Worm (Caenorhabditis elegans) whole organism, midembryonic: Measurements from ENCODE around the gene C33C12.1.

Source experiments
- T22C8.4 ChIP-seq: fragments of 200-800 bp; sonication (Bioruptor generic); IDR thresholded peaks from 2 replicates; pipeline ENCODE4 v1.3.6; 2022; ENCODE audit warnings: missing genetic modification characterization, missing compliant biosample characterization
- cog-1 ChIP-seq: sonication (generic microtip); optimal IDR thresholded peaks from 2 replicates; lab custom pipeline; 2016; ENCODE audit warnings: missing genetic modification characterization, missing compliant biosample characterization
- flt-1 ChIP-seq: fragments of 200-800 bp; sonication (Bioruptor generic); IDR thresholded peaks from 2 replicates; pipeline ENCODE4 v1.3.6; 2022; ENCODE audit warnings: missing genetic modification characterization, missing compliant biosample characterization
- klf-2 ChIP-seq: fragments of 200-800 bp; sonication (Bioruptor generic); conservative IDR thresholded peaks from 2 replicates; pipeline ENCODE4 v1.3.6; 2022; ENCODE audit warnings: missing genetic modification reagents, missing genetic modification characterization, missing compliant biosample characterization
- med-1 ChIP-seq: sonication (generic microtip); optimal IDR thresholded peaks from 2 replicates; lab custom pipeline; 2017; ENCODE audit warnings: missing genetic modification characterization, mild to moderate bottlenecking, missing compliant biosample characterization, antibody characterized with exemption, missing genetic modification reagents; ENCODE audit not compliant: insufficient read depth
- ref-1 ChIP-seq: fragments of 200-800 bp; sonication (Bioruptor generic); conservative IDR thresholded peaks from 2 replicates; pipeline ENCODE4 v1.3.6; 2022; ENCODE audit warnings: missing genetic modification reagents, missing genetic modification characterization, missing compliant biosample characterization
- tab-1 ChIP-seq: fragments of 200-800 bp; sonication (Bioruptor generic); IDR thresholded peaks from 2 replicates; pipeline ENCODE4 v1.3.6; 2022; ENCODE audit warnings: missing genetic modification characterization, missing compliant biosample characterization
- ztf-23 ChIP-seq: fragments of 200-800 bp; sonication (Bioruptor generic); IDR thresholded peaks from 2 replicates; pipeline ENCODE4 v1.3.6; 2022; ENCODE audit warnings: missing genetic modification reagents, missing genetic modification characterization, missing compliant biosample characterization
- ztf-29 ChIP-seq: fragments of 200-800 bp; sonication (Bioruptor generic); IDR thresholded peaks from 2 replicates; pipeline ENCODE4 v1.3.6; 2022; ENCODE audit warnings: missing genetic modification reagents, missing genetic modification characterization, missing compliant biosample characterization

DNA sequence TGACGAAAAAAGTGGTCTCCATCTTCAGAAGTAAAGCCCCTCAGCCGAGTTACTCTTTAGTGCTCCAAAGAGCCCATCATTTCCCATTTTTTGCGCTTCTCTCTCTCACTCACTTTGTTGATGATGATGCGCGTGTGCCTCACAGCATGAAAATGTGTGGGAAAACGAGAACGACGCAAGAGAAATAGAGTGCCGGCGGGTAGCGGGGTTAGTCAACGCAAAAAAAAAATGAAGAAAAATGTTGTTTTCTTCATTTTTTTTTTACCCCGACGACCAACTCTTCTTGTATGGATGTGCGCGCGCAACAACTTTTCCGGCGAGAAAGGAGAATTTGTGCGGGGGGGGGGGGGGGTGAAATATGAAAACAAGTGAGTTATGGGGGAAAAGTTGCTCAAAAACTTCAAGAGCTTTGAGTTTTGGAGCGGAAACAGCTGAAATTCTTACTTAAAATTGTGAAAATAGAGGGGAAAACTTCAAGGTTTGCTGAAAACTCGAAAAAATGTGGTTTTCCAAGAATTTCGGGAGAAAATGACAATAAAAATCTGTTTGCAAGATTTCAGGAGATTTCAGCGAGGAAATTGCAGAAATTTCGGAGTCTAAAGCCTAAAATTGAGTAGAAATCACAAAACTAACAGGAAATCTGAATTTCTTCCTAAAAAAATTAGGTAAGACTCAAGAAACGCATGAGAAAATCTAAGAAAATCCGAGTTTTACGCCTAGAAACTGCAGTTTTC lies at the start of gene C33C12.1:
- no peak for TF ChIP-seq T22C8.4 (GFP tag; lab: Robert Waterston, UW)
- no peak for TF ChIP-seq med-1 (GFP tag; lab: Kevin White, UChicago)
- no peak for TF ChIP-seq flt-1
- TF ChIP-seq klf-2 (GFP tag; lab: Robert Waterston, UW) = no peak
- no peak for TF ChIP-seq cog-1 (tag; lab: Kevin White, UChicago)
- TF ChIP-seq ztf-29 = no peak
- no peak for TF ChIP-seq tab-1 (GFP tag; lab: Robert Waterston, UW)
- TF ChIP-seq ztf-23 = no peak
- TF ChIP-seq ref-1 (GFP tag; lab: Robert Waterston, UW) = no peak
